Worm (Caenorhabditis elegans): Measurements from ENCODE around the gene K08E7.4.

- TF ChIP-seq snpc-4 (tag; optimal IDR thresholded peaks at IDR 0.05) (no peak), nhr-11 (tag; optimal IDR thresholded peaks at IDR 0.05) (no peak), elt-3 (tag; optimal IDR thresholded peaks at IDR 0.05) (no peak), R02D3.7 (tag; optimal IDR thresholded peaks at IDR 0.05) (no peak), ceh-82 (tag; optimal IDR thresholded peaks at IDR 0.05) (no peak)
Observed at ce11 chrIV:12574265-12574664, 3.3 kb upstream of the K08E7.4 start.

All from whole organism, L3 larva.